Worm (Caenorhabditis elegans) whole organism, midembryonic: Measurements from ENCODE around the gene str-199.

Source experiments
- T22C8.4 ChIP-seq: fragments of 200-800 bp; sonication (Bioruptor generic); IDR thresholded peaks from 2 replicates; pipeline ENCODE4 v1.3.6; 2022; ENCODE audit warnings: missing genetic modification characterization, missing compliant biosample characterization
- cog-1 ChIP-seq: sonication (generic microtip); optimal IDR thresholded peaks from 2 replicates; lab custom pipeline; 2016; ENCODE audit warnings: missing genetic modification characterization, missing compliant biosample characterization
- flt-1 ChIP-seq: fragments of 200-800 bp; sonication (Bioruptor generic); IDR thresholded peaks from 2 replicates; pipeline ENCODE4 v1.3.6; 2022; ENCODE audit warnings: missing genetic modification characterization, missing compliant biosample characterization
- klf-2 ChIP-seq: fragments of 200-800 bp; sonication (Bioruptor generic); conservative IDR thresholded peaks from 2 replicates; pipeline ENCODE4 v1.3.6; 2022; ENCODE audit warnings: missing genetic modification reagents, missing genetic modification characterization, missing compliant biosample characterization
- med-1 ChIP-seq: sonication (generic microtip); optimal IDR thresholded peaks from 2 replicates; lab custom pipeline; 2017; ENCODE audit warnings: missing genetic modification characterization, mild to moderate bottlenecking, missing compliant biosample characterization, antibody characterized with exemption, missing genetic modification reagents; ENCODE audit not compliant: insufficient read depth
- ref-1 ChIP-seq: fragments of 200-800 bp; sonication (Bioruptor generic); conservative IDR thresholded peaks from 2 replicates; pipeline ENCODE4 v1.3.6; 2022; ENCODE audit warnings: missing genetic modification reagents, missing genetic modification characterization, missing compliant biosample characterization
- tab-1 ChIP-seq: fragments of 200-800 bp; sonication (Bioruptor generic); IDR thresholded peaks from 2 replicates; pipeline ENCODE4 v1.3.6; 2022; ENCODE audit warnings: missing genetic modification characterization, missing compliant biosample characterization
- ztf-23 ChIP-seq: fragments of 200-800 bp; sonication (Bioruptor generic); IDR thresholded peaks from 2 replicates; pipeline ENCODE4 v1.3.6; 2022; ENCODE audit warnings: missing genetic modification reagents, missing genetic modification characterization, missing compliant biosample characterization
- ztf-29 ChIP-seq: fragments of 200-800 bp; sonication (Bioruptor generic); IDR thresholded peaks from 2 replicates; pipeline ENCODE4 v1.3.6; 2022; ENCODE audit warnings: missing genetic modification reagents, missing genetic modification characterization, missing compliant biosample characterization

str-199 gene

ce11 chrV:17190399-17190798 is at the start of gene str-199:
Gene str-199, minus strand, starts transcription at chrV:17190499.
- TF ChIP-seq ztf-23 (GFP tag; lab: Robert Waterston, UW) (no peak), T22C8.4 (GFP tag; lab: Robert Waterston, UW) (no peak), cog-1 (tag; lab: Kevin White, UChicago) (no peak), flt-1 (no peak), ztf-29 (GFP tag; lab: Robert Waterston, UW) (no peak), ref-1 (GFP tag; lab: Robert Waterston, UW) (no peak), klf-2 (GFP tag; lab: Robert Waterston, UW) (no peak), med-1 (no peak), tab-1 (GFP tag; lab: Robert Waterston, UW) (no peak)

DNA sequence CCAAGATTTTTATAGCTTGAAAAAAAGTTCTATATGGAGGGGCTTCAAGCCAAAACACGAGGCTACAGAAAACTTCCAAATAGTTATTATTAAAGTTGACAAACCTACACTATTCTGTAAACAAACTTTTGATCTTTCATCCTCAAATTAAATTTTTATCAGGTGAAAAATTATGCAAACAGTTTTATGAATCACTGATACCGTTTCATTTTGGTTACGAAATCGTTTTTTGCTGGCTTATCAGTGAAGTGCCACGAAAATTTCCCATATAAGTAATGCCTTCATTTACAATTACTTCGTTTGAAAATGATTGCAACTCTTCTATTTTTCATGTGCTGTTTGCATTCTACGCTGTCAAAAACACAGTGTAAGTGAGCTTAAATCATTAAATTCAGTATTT is 48.5 kb upstream of the str-199 start, which contains the start of gene T19C9.8:
TSS of gene T19C9.8 (plus strand) at position 299 of the 400 bp plus-strand sequence.
- TF ChIP-seq tab-1 (GFP tag; lab: Robert Waterston, UW), result no peak

DNA sequence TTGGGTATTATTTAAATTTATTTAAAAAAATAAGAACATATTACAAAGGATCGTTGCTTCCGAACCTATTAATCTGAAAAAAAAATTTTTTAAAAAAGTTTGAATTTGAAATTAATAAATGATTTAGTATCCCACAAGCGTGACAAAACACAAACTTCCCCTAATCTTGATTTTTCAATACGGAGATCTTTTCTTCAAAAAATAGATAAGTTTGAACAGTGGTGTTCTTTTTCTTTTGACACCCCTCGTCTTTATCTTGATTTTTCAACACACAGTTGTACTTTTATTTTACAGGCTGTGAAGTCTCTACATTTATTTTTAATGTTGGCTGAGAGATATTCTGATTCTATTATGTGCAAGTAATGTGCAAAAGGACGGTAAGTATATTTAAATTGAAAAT is 46.0 kb upstream of the str-199 start, which contains the start of gene T19C9.10:
TSS of gene T19C9.10 (plus strand) at position 248 of the 400 bp plus-strand sequence.
- TF ChIP-seq tab-1 (GFP tag; lab: Robert Waterston, UW) (no peak), ztf-29 (GFP tag; lab: Robert Waterston, UW) (no peak), T22C8.4 (GFP tag; lab: Robert Waterston, UW) (no peak), flt-1 (no peak), cog-1 (tag; lab: Kevin White, UChicago) (no peak), ztf-23 (GFP tag; lab: Robert Waterston, UW) (no peak), med-1 (no peak), klf-2 (GFP tag; lab: Robert Waterston, UW) (no peak), ref-1 (GFP tag; lab: Robert Waterston, UW) (no peak)

ce11 chrV:17232403-17232802 is 42.1 kb upstream of the str-199 start:
- TF ChIP-seq ref-1 (GFP tag; lab: Robert Waterston, UW) (no peak), flt-1 (no peak), T22C8.4 (GFP tag; lab: Robert Waterston, UW) (no peak), cog-1 (tag; lab: Kevin White, UChicago) (no peak), klf-2 (GFP tag; lab: Robert Waterston, UW) (no peak), ztf-29 (GFP tag; lab: Robert Waterston, UW) (no peak), ztf-23 (GFP tag; lab: Robert Waterston, UW) (no peak), med-1 (no peak), tab-1 (GFP tag; lab: Robert Waterston, UW) (no peak)

- TF ChIP-seq ztf-23 (GFP tag; lab: Robert Waterston, UW), result no peak
- TF ChIP-seq cog-1 (tag; lab: Kevin White, UChicago), result no peak
- no peak for TF ChIP-seq med-1
- no peak for TF ChIP-seq T22C8.4 (GFP tag; lab: Robert Waterston, UW)
- no peak for TF ChIP-seq ref-1 (GFP tag; lab: Robert Waterston, UW)
Measured at ce11 chrV:17226119-17226518, 35.8 kb upstream of the str-199 start, which contains the start of gene srh-112. Gene srh-112, minus strand, starts transcription at chrV:17226219.

DNA sequence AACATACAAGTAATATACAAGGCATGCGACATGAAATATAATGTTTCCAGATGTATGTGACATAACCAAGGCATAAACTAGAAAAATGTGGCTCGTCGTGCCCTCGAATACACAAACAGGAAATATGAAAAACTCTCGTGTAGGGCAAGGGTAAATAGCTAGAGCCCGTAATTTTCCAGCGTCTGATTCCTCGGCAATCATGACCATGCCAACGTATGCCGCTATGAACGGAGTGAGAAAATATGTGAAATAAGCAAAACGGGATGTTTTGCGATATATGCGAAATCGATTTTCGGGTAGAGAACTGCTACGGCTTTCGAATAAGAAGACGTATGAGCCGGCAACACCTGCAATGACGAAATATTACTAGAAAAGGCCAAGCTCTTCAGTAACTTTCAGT is 35.1 kb upstream of the str-199 start, which contains the start of gene scl-25:
TSS of gene scl-25 (plus strand) at position 301 of the 400 bp plus-strand sequence.
- TF ChIP-seq flt-1 (no peak), ztf-23 (GFP tag; lab: Robert Waterston, UW) (no peak), ref-1 (GFP tag; lab: Robert Waterston, UW) (no peak), cog-1 (tag; lab: Kevin White, UChicago) (no peak), T22C8.4 (GFP tag; lab: Robert Waterston, UW) (no peak), klf-2 (GFP tag; lab: Robert Waterston, UW) (no peak), med-1 (no peak)

DNA sequence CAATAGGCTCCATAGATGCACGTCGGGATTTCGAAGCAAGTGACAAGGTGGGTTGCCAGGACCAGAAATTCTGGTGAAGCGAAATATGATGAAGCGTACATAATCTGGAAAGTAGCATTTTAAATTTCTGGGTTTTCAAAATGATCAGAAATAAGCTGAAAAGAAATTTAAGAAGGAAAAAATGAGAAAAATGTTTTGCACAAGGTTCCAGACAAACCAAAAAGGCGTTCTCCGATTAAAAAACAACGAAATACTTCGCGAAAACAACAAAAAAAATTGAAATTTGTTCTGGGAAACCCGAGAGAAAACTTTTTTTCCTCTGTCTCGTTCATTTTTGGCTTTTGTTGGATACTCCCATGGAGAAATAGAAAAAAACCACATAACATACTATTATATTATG is 33.0 kb upstream of the str-199 start, which contains the start of gene srh-252:
TSS of gene srh-252 (minus strand) at position 101 of the 400 bp plus-strand sequence.
- TF ChIP-seq flt-1 (no peak), ref-1 (GFP tag; lab: Robert Waterston, UW) (no peak), klf-2 (GFP tag; lab: Robert Waterston, UW) (no peak), cog-1 (tag; lab: Kevin White, UChicago) (no peak), med-1 (no peak), T22C8.4 (GFP tag; lab: Robert Waterston, UW) (no peak), tab-1 (GFP tag; lab: Robert Waterston, UW) (no peak), ztf-29 (GFP tag; lab: Robert Waterston, UW) (no peak), ztf-23 (GFP tag; lab: Robert Waterston, UW) (no peak)

DNA sequence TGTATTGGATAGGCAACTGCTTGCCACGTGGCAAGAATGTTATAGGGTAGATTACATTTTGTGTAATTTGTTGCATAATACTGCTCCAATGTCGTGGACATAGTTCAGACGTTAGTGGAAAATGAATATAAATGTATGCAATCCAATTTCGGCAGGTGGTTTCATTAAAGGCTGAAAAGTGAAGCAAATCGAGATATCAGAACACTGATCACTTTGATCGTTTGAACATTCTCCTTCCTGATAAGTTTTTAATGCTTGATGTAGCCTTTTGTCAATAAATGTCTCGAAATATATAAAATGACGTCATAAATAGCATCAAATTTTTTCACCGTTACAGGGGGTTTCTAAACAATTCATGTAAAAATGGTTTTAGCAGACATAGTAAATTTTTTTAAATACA is 30.0 kb upstream of the str-199 start, which contains the start of gene srh-109:
TSS of gene srh-109 (minus strand) at position 101 of the 400 bp plus-strand sequence.
- no peak for TF ChIP-seq T22C8.4 (GFP tag; lab: Robert Waterston, UW)
- no peak for TF ChIP-seq tab-1 (GFP tag; lab: Robert Waterston, UW)
- no peak for TF ChIP-seq ref-1 (GFP tag; lab: Robert Waterston, UW)
- no peak for TF ChIP-seq flt-1
- no peak for TF ChIP-seq ztf-29 (GFP tag; lab: Robert Waterston, UW)
- no peak for TF ChIP-seq med-1
- no peak for TF ChIP-seq klf-2 (GFP tag; lab: Robert Waterston, UW)
- no peak for TF ChIP-seq ztf-23 (GFP tag; lab: Robert Waterston, UW)
- no peak for TF ChIP-seq cog-1 (tag; lab: Kevin White, UChicago)

DNA sequence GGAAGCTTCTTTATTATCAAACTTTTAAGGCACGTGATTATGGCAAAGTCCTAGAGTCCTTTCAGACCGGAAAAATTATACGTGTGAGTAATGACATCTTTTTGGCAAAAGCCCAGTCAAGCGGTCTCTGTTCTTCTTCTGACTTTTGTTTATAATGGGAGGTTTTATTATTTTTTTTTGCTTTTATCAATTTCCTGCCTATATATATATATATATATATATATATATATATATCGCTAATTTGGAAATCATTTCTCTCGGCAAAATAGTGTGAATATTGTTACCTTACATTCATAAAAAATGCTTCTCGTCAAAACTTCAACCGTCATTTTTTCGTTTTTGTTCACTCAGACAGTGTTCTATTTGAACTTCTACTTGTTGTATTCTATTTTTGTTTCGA is 27.4 kb upstream of the str-199 start, which contains the start of gene srbc-62:
TSS of gene srbc-62 (plus strand) at position 301 of the 400 bp plus-strand sequence.
- TF ChIP-seq ztf-29 (GFP tag; lab: Robert Waterston, UW) (no peak), ztf-23 (GFP tag; lab: Robert Waterston, UW) (no peak), tab-1 (GFP tag; lab: Robert Waterston, UW) (no peak), ref-1 (GFP tag; lab: Robert Waterston, UW) (no peak), med-1 (no peak), T22C8.4 (GFP tag; lab: Robert Waterston, UW) (no peak), flt-1 (no peak), klf-2 (GFP tag; lab: Robert Waterston, UW) (no peak), cog-1 (tag; lab: Kevin White, UChicago) (no peak)

DNA sequence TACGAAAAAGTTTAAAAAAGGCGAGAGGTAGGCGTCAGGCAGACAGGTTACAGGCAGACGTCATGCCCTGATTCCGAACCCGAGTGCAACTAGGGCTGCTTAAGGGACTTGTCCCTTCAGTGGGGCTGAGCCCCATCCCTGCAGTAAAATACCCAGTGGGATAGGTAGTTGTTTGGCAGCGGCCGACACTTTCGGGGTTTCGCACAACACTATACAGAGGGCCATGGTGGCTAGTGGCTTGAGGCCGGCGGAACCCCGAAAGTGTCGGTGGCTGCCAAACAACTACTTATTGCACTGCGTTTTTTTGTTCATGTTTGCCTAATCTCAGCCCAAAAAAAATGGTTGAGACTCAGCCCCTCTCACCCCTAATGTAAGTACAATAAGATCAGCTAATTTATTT is 25.3 kb upstream of the str-199 start:
- no peak for TF ChIP-seq ztf-23 (GFP tag; lab: Robert Waterston, UW)
- no peak for TF ChIP-seq ref-1 (GFP tag; lab: Robert Waterston, UW)
- TF ChIP-seq cog-1 (tag; lab: Kevin White, UChicago), result no peak
- TF ChIP-seq flt-1, result no peak
- no peak for TF ChIP-seq T22C8.4 (GFP tag; lab: Robert Waterston, UW)
